Fruit fly (Drosophila melanogaster) whole organism, embryonic: ENCODE data around the gene Vps2.
A peak's percentile ranks its signal among the peaks of the same experiment; 100 is the strongest.

ENCODE experiments used
- Awh ChIP-seq: fragments of 200-800 bp; sonication (Bioruptor generic); IDR thresholded peaks from 2 replicates; pipeline ENCODE4, ENCODE4 v1.3.6; 2022; ENCODE audit warnings: missing biosample characterization, missing genetic modification characterization
- B-H1 ChIP-seq: fragments of 200-800 bp; sonication (Bioruptor generic); IDR thresholded peaks from 3 replicates; pipeline ENCODE4 v1.3.6; 2022; ENCODE audit warnings: missing biosample characterization, missing genetic modification characterization
- BEAF-32 ChIP-seq: fragments of 200-800 bp; sonication (Bioruptor generic); optimal IDR thresholded peaks from 3 replicates; lab custom pipeline; 2017; ENCODE audit warnings: missing biosample characterization, missing genetic modification characterization, mild to moderate bottlenecking, moderate library complexity, missing genetic modification reagents
- Bdp1 ChIP-seq: fragments of 200-800 bp; sonication (Bioruptor generic); optimal IDR thresholded peaks from 3 replicates; lab custom pipeline; 2016; ENCODE audit warnings: missing biosample characterization, missing genetic modification characterization
- CG10654 ChIP-seq: fragments of 200-800 bp; sonication (Bioruptor generic); optimal IDR thresholded peaks from 2 replicates; lab custom pipeline; 2016; ENCODE audit warnings: missing biosample characterization, missing genetic modification characterization
- CG11456 ChIP-seq: fragments of 200-800 bp; sonication (Bioruptor generic); IDR thresholded peaks from 3 replicates; pipeline ENCODE4 v1.3.6; 2022; ENCODE audit warnings: missing biosample characterization, missing genetic modification characterization
- CG12071 ChIP-seq: fragments of 200-800 bp; sonication (Bioruptor generic); optimal IDR thresholded peaks from 3 replicates; lab custom pipeline; 2018; ENCODE audit warnings: missing biosample characterization, mild to moderate bottlenecking, missing genetic modification characterization
- CG13894 ChIP-seq: fragments of 200-800 bp; sonication (Bioruptor generic); optimal IDR thresholded peaks from 3 replicates; lab custom pipeline; 2018; ENCODE audit warnings: missing biosample characterization, mild to moderate bottlenecking, missing genetic modification characterization, moderate library complexity
- CG14710 ChIP-seq: fragments of 200-800 bp; sonication (Bioruptor generic); optimal IDR thresholded peaks from 3 replicates; lab custom pipeline; 2019; ENCODE audit warnings: missing biosample characterization, mild to moderate bottlenecking, missing genetic modification characterization, moderate library complexity
- CG2129 ChIP-seq: fragments of 200-800 bp; sonication (Bioruptor generic); IDR thresholded peaks from 2 replicates; pipeline ENCODE4 v1.3.6; 2022; ENCODE audit warnings: missing biosample characterization, missing genetic modification characterization; ENCODE audit not compliant: partially characterized antibody
- CG30020 ChIP-seq: fragments of 200-800 bp; optimal IDR thresholded peaks from 2 replicates; lab custom pipeline; 2019; ENCODE audit warnings: missing biosample characterization, mild to moderate bottlenecking, missing genetic modification characterization, moderate library complexity
- CG32767 ChIP-seq: fragments of 200-800 bp; sonication (Bioruptor generic); IDR thresholded peaks from 2 replicates; pipeline ENCODE4 v1.3.6; 2022; ENCODE audit warnings: missing biosample characterization, missing genetic modification characterization
- CG4282 ChIP-seq: fragments of 200-800 bp; sonication (Bioruptor generic); optimal IDR thresholded peaks from 2 replicates; lab custom pipeline; 2016; ENCODE audit warnings: missing biosample characterization, missing genetic modification characterization
- CG4328 ChIP-seq: fragments of 200-800 bp; sonication (Bioruptor generic); optimal IDR thresholded peaks from 3 replicates; lab custom pipeline; 2017; ENCODE audit warnings: missing biosample characterization, missing genetic modification reagents, missing genetic modification characterization
- CG4707 ChIP-seq: fragments of 200-800 bp; sonication (Bioruptor generic); optimal IDR thresholded peaks from 2 replicates; lab custom pipeline; 2018; ENCODE audit warnings: missing biosample characterization, mild to moderate bottlenecking, missing genetic modification characterization, moderate library complexity
- CG6791 ChIP-seq: fragments of 200-800 bp; sonication (Bioruptor generic); IDR thresholded peaks from 3 replicates; pipeline ENCODE4 v1.3.6; 2022; ENCODE audit warnings: missing biosample characterization, missing genetic modification characterization; ENCODE audit not compliant: partially characterized antibody
- CG7357 ChIP-seq: fragments of 200-800 bp; sonication (Bioruptor generic); IDR thresholded peaks from 3 replicates; pipeline ENCODE4 v1.3.6; 2022; ENCODE audit warnings: missing biosample characterization, missing genetic modification characterization
- CG7963 ChIP-seq: fragments of 200-800 bp; sonication (Bioruptor generic); IDR thresholded peaks from 3 replicates; pipeline ENCODE4 v1.3.6; 2022; ENCODE audit warnings: missing biosample characterization, missing genetic modification characterization; ENCODE audit not compliant: partially characterized antibody
- CG8359 ChIP-seq: fragments of 200-800 bp; sonication (Bioruptor generic); optimal IDR thresholded peaks from 2 replicates; lab custom pipeline; 2017; ENCODE audit warnings: missing biosample characterization, mild to moderate bottlenecking, missing genetic modification characterization, borderline replicate concordance
- CG9727 ChIP-seq: fragments of 200-800 bp; sonication (Bioruptor generic); optimal IDR thresholded peaks from 3 replicates; lab custom pipeline; 2017; ENCODE audit warnings: missing biosample characterization, mild to moderate bottlenecking, missing genetic modification characterization
- CTCF ChIP-seq: fragments of 200-800 bp; sonication (Bioruptor generic); optimal IDR thresholded peaks from 2 replicates; lab custom pipeline; 2017; ENCODE audit warnings: missing biosample characterization, mild to moderate bottlenecking, missing genetic modification characterization, moderate library complexity
- Camta ChIP-seq: fragments of 200-800 bp; sonication (Bioruptor generic); optimal IDR thresholded peaks from 2 replicates; lab custom pipeline; 2016; ENCODE audit warnings: missing biosample characterization, missing genetic modification characterization
- Dll ChIP-seq: fragments of 200-800 bp; sonication (Bioruptor generic); IDR thresholded peaks from 4 replicates; pipeline ENCODE4 v1.3.6; 2022; ENCODE audit warnings: missing biosample characterization, missing genetic modification characterization; ENCODE audit not compliant: partially characterized antibody
- Drgx ChIP-seq: fragments of 200-800 bp; sonication (Bioruptor generic); IDR thresholded peaks from 2 replicates; pipeline ENCODE4 v1.3.6; 2022; ENCODE audit warnings: missing biosample characterization, missing genetic modification characterization
- Elba2 ChIP-seq: fragments of 200-800 bp; sonication (Bioruptor generic); optimal IDR thresholded peaks from 3 replicates; lab custom pipeline; 2016; ENCODE audit warnings: missing biosample characterization, missing genetic modification characterization
- Fer3 ChIP-seq: fragments of 200-800 bp; sonication (Bioruptor generic); optimal IDR thresholded peaks from 2 replicates; lab custom pipeline; 2018; ENCODE audit warnings: missing biosample characterization, mild to moderate bottlenecking, missing genetic modification characterization, moderate library complexity
- H15 ChIP-seq: fragments of 200-800 bp; sonication (Bioruptor generic); IDR thresholded peaks from 3 replicates; pipeline ENCODE4 v1.3.6; 2022; ENCODE audit warnings: missing biosample characterization, missing genetic modification characterization
- Hr3 ChIP-seq: fragments of 200-800 bp; sonication (Bioruptor generic); optimal IDR thresholded peaks from 3 replicates; lab custom pipeline; 2016; ENCODE audit warnings: missing biosample characterization, missing genetic modification characterization
- Neu2 ChIP-seq: fragments of 200-800 bp; sonication (Bioruptor generic); optimal IDR thresholded peaks from 3 replicates; lab custom pipeline; 2016; ENCODE audit warnings: missing biosample characterization, missing genetic modification characterization, borderline replicate concordance
- Nf-YB ChIP-seq: fragments of 200-800 bp; sonication (Bioruptor generic); optimal IDR thresholded peaks from 3 replicates; lab custom pipeline; 2019; ENCODE audit warnings: missing biosample characterization, mild to moderate bottlenecking, missing genetic modification characterization, moderate library complexity
- Rfx ChIP-seq: fragments of 200-800 bp; sonication (Bioruptor generic); IDR thresholded peaks from 2 replicates; pipeline ENCODE4 v1.3.6; 2022; ENCODE audit warnings: missing biosample characterization, missing genetic modification characterization
- Tbp ChIP-seq: fragments of >200 bp; optimal IDR thresholded peaks from 2 replicates; lab custom pipeline; 2018; ENCODE audit warnings: missing biosample characterization, missing genetic modification characterization
- YL-1 ChIP-seq: fragments of 200-800 bp; sonication (Bioruptor generic); optimal IDR thresholded peaks from 3 replicates; lab custom pipeline; 2017; ENCODE audit warnings: missing biosample characterization, mild to moderate bottlenecking, missing genetic modification characterization
- bab2 ChIP-seq: fragments of 200-800 bp; sonication (Bioruptor generic); optimal IDR thresholded peaks from 2 replicates; lab custom pipeline; 2016; ENCODE audit warnings: missing biosample characterization, missing genetic modification characterization
- btn ChIP-seq: fragments of 200-800 bp; sonication (Bioruptor generic); optimal IDR thresholded peaks from 2 replicates; lab custom pipeline; 2016; ENCODE audit warnings: missing biosample characterization, missing genetic modification characterization
- dati ChIP-seq: fragments of 200-800 bp; sonication (Bioruptor generic); IDR thresholded peaks from 2 replicates; pipeline ENCODE4 v1.3.6; 2022; ENCODE audit warnings: missing biosample characterization, missing genetic modification characterization
- fd64A ChIP-seq: fragments of 200-800 bp; sonication (Bioruptor generic); optimal IDR thresholded peaks from 3 replicates; lab custom pipeline; 2018; ENCODE audit warnings: missing biosample characterization, mild to moderate bottlenecking, missing genetic modification characterization
- fru ChIP-seq: fragments of >200 bp; optimal IDR thresholded peaks from 2 replicates; lab custom pipeline; 2017
- gcm2 ChIP-seq: fragments of 200-800 bp; sonication (Bioruptor generic); optimal IDR thresholded peaks from 2 replicates; lab custom pipeline; 2016; ENCODE audit warnings: missing biosample characterization, missing genetic modification characterization
- gt ChIP-seq: fragments of 200-800 bp; sonication (Bioruptor generic); IDR thresholded peaks from 2 replicates; pipeline ENCODE4 v1.3.6; 2022; ENCODE audit warnings: missing biosample characterization, missing genetic modification characterization
- insv ChIP-seq, 2 experiments: fragments of 200-800 bp; sonication (Bioruptor generic); optimal IDR thresholded peaks; 3 replicates each; lab custom pipeline; 2016 to 2018; ENCODE audit warnings: missing biosample characterization in 2 of 2, missing genetic modification characterization in 2 of 2
- jumu ChIP-seq: fragments of 200-800 bp; sonication (Bioruptor generic); optimal IDR thresholded peaks from 3 replicates; lab custom pipeline; 2016; ENCODE audit warnings: missing biosample characterization, missing genetic modification characterization
- kay ChIP-seq: fragments of 200-800 bp; sonication (Bioruptor generic); optimal IDR thresholded peaks from 2 replicates; lab custom pipeline; 2016; ENCODE audit warnings: missing biosample characterization, missing genetic modification characterization
- org-1 ChIP-seq: fragments of 200-800 bp; sonication (Bioruptor generic); optimal IDR thresholded peaks from 2 replicates; lab custom pipeline; 2017; ENCODE audit warnings: missing biosample characterization, missing genetic modification characterization
- otp ChIP-seq: fragments of 200-800 bp; sonication (Bioruptor generic); IDR thresholded peaks from 3 replicates; pipeline ENCODE4, ENCODE4 v1.3.6; 2022; ENCODE audit warnings: missing biosample characterization, missing genetic modification characterization
- pb ChIP-seq: fragments of 200-800 bp; sonication (Bioruptor generic); optimal IDR thresholded peaks from 3 replicates; lab custom pipeline; 2016; ENCODE audit warnings: missing biosample characterization, missing genetic modification characterization
- phol ChIP-seq: fragments of 200-800 bp; sonication (Bioruptor generic); optimal IDR thresholded peaks from 3 replicates; lab custom pipeline; 2018; ENCODE audit warnings: missing biosample characterization, mild to moderate bottlenecking, missing genetic modification characterization, moderate library complexity
- pum ChIP-seq: fragments of 200-800 bp; sonication (Bioruptor generic); optimal IDR thresholded peaks from 2 replicates; lab custom pipeline; 2016; ENCODE audit warnings: missing biosample characterization, missing genetic modification characterization
- rib ChIP-seq: fragments of 200-800 bp; sonication (Bioruptor generic); IDR thresholded peaks from 2 replicates; pipeline ENCODE4 v1.3.6; 2022; ENCODE audit warnings: missing biosample characterization, missing genetic modification characterization
- sug ChIP-seq: fragments of 200-800 bp; optimal IDR thresholded peaks from 2 replicates; lab custom pipeline; 2019; ENCODE audit warnings: missing biosample characterization, mild to moderate bottlenecking, missing genetic modification characterization, moderate library complexity
- wor ChIP-seq: fragments of 200-800 bp; sonication (Bioruptor generic); IDR thresholded peaks from 2 replicates; pipeline ENCODE4 v1.3.6; 2022; ENCODE audit warnings: missing biosample characterization, missing genetic modification characterization

Vps2 gene

DNA sequence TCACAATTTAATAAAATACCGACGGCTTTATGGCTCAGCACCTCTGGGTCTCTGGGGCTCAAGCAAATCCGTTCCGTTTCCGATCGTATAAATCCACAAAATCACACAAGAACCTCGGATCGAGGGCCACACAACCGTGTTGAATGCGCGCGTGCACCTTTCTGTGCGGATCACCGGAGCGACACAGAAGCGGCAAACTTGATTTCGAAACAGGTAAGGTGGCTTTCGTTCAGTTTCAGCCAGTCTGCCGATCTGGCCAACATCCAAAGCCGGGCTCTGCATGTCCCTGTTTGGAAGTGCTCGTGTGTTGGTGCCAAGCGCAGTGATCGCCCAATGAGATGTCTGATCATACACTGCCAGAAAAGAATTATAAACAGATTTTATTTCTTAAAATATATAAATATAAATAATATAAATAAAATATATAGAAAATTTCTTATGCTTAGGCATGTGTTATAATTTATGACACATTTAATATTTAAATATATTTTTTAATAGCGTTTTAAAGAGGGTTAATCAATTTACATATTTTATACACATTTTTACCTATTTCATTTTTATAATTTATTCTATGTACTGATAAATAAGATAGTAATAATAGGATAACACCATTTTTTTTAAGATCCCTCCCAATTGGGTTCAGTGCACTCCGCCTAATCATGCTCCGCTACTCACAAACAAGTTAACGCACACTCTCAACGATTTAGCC is 46.0 kb downstream of the Vps2 start, which contains the start of gene dysf (continued):
- TF ChIP-seq fd64A (no peak), CTCF (GFP tag; lab: Kevin White, UChicago) (no peak), Neu2 (GFP tag; lab: Kevin White, UChicago) (no peak), pb (GFP tag; lab: Kevin White, UChicago) (no peak), CG8359 (GFP tag; lab: Kevin White, UChicago) (no peak), insv (GFP tag; optimal IDR thresholded peaks at IDR 0.05; lab: Kevin White, UChicago) (no peak), CG6791 (GFP tag; lab: Robert Waterston, UW) (no peak), YL-1 (GFP tag; lab: Kevin White, UChicago) (no peak), Tbp (GFP tag; lab: Kevin White, UChicago) (no peak), Dll (GFP tag; lab: Robert Waterston, UW) (no peak), fru (no peak), pum (GFP tag; lab: Kevin White, UChicago) (no peak), CG12071 (GFP tag; lab: Kevin White, UChicago) (no peak), CG30020 (tag; lab: Kevin White, UChicago) (no peak), phol (tag; lab: Kevin White, UChicago) (peak; percentile 83), bab2 (GFP tag; lab: Kevin White, UChicago) (no peak), gt (GFP tag; lab: Robert Waterston, UW) (no peak), otp (GFP tag; lab: Robert Waterston, UW) (no peak), CG4707 (GFP tag; lab: Kevin White, UChicago) (no peak), CG7963 (GFP tag; lab: Robert Waterston, UW) (no peak), CG32767 (GFP tag; lab: Robert Waterston, UW) (peak; percentile 22; the same call in 1 of the 2 replicates), Hr3 (GFP tag; lab: Kevin White, UChicago) (peak; percentile 77), kay (GFP tag; lab: Kevin White, UChicago) (no peak), CG11456 (GFP tag; lab: Robert Waterston, UW) (no peak), Fer3 (tag; lab: Kevin White, UChicago) (no peak), CG4328 (peak; percentile 52), CG14710 (peak; percentile 84), CG10654 (GFP tag; lab: Kevin White, UChicago) (peak; percentile 40), CG2129 (GFP tag; lab: Robert Waterston, UW) (no peak), Camta (no peak), jumu (GFP tag; lab: Kevin White, UChicago) (no peak), Elba2 (GFP tag; lab: Kevin White, UChicago) (no peak), dati (GFP tag; lab: Robert Waterston, UW) (no peak), Rfx (GFP tag; lab: Robert Waterston, UW) (no peak), btn (no peak), wor (GFP tag; lab: Robert Waterston, UW) (peak; percentile 30; the same call in 1 of the 2 replicates), BEAF-32 (GFP tag; lab: Kevin White, UChicago) (no peak), H15 (GFP tag; lab: Robert Waterston, UW) (0 out of 3 replicates have a peak, but pooled peaks have one; percentile 32), org-1 (GFP tag; lab: Kevin White, UChicago) (no peak), gcm2 (GFP tag; lab: Kevin White, UChicago) (no peak), CG7357 (GFP tag; lab: Robert Waterston, UW) (0 out of 3 replicates have a peak, but pooled peaks have one; percentile 10), CG4282 (GFP tag; lab: Kevin White, UChicago) (no peak), CG13894 (tag; lab: Kevin White, UChicago) (no peak), B-H1 (GFP tag; lab: Robert Waterston, UW) (no peak), Nf-YB (GFP tag; lab: Kevin White, UChicago) (no peak), Awh (GFP tag; lab: Robert Waterston, UW) (no peak), sug (tag; lab: Kevin White, UChicago) (peak; percentile 53), Bdp1 (no peak), Drgx (GFP tag; lab: Robert Waterston, UW) (no peak; the same call in 1 of the 2 replicates), CG9727 (GFP tag; lab: Kevin White, UChicago) (peak; percentile 88), rib (GFP tag; lab: Robert Waterston, UW) (no peak)
